Worm (Caenorhabditis elegans): ENCODE data around the gene clec-233.

DNA sequence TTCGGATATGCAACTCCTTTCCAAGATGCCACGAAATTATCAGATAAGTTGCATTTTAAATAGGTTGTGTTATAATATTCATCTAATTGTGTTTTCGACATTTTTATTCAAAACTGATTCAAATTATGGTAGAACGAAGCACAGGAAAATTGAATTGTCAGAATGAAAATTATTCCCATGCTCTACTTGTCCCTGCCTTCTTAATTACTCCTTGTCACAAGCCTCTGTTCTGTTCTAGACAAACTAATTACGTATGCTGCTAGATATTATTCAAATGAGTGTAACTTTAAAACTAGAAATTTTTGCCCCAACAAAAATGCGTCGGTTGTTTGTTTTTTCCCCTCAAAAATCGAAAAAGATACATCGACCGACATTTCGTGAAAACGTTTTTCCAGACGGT, 10.4 kb downstream of the clec-233 start, which contains the start of gene srh-104:
- no peak for TF ChIP-seq flt-1 (GFP tag; IDR thresholded peaks at IDR 0.05)
- no peak for TF ChIP-seq ztf-23 (GFP tag; IDR thresholded peaks at IDR 0.05)
- TF ChIP-seq tab-1 (GFP tag; IDR thresholded peaks at IDR 0.05) = no peak
- TF ChIP-seq T22C8.4 (GFP tag; IDR thresholded peaks at IDR 0.05) = no peak
- TF ChIP-seq cog-1 (tag; optimal IDR thresholded peaks at IDR 0.05) = no peak
- no peak for TF ChIP-seq ztf-29 (GFP tag; IDR thresholded peaks at IDR 0.05)
- TF ChIP-seq med-1 (GFP tag; optimal IDR thresholded peaks at IDR 0.05; ENCODE audit: insufficient read depth) = no peak
